Fruit fly (Drosophila melanogaster): ENCODE results near the gene CG9117.
A peak's percentile ranks its signal among the peaks of the same experiment; 100 is the strongest.

dm6 chr2L:6078757-6079351, 41.2 kb upstream of the CG9117 start:
- TF ChIP-seq CG11617 (GFP tag; optimal IDR thresholded peaks at IDR 0.05) (peak; percentile 48), CG33017 (tag; optimal IDR thresholded peaks at IDR 0.05) (peak; percentile 55), Crg-1 (GFP tag; optimal IDR thresholded peaks at IDR 0.05) (peak; percentile 81), CG12768 (GFP tag; optimal IDR thresholded peaks at IDR 0.05) (peak; percentile 91), CG14711 (tag; optimal IDR thresholded peaks at IDR 0.05) (peak; percentile 18), tj (GFP tag; optimal IDR thresholded peaks at IDR 0.05) (peak; percentile 100), CG1620 (GFP tag; optimal IDR thresholded peaks at IDR 0.05) (peak; percentile 31), cnc (optimal IDR thresholded peaks at IDR 0.05) (peak in 1 of 2 experiments; percentile 90), toe (GFP tag; optimal IDR thresholded peaks at IDR 0.05) (peak; percentile 68), cic (GFP tag; optimal IDR thresholded peaks at IDR 0.05) (peak; percentile 100), pad (GFP tag; optimal IDR thresholded peaks at IDR 0.05) (peak; percentile 86), kay (GFP tag; ENCODE audit: borderline replicate concordance) (peak; percentile 99), Clk (GFP tag; optimal IDR thresholded peaks at IDR 0.05) (peak; percentile 91)

Data from whole organism, adult.